Worm (Caenorhabditis elegans): ENCODE results near the gene sax-1.

sax-1 gene

ce11 chrX:3625599-3625998, 24.4 kb downstream of the sax-1 start:
- TF ChIP-seq unc-62 (GFP tag; optimal IDR thresholded peaks at IDR 0.05 in 1 of 2) (peak in 1 of 2 experiments; percentile 54), unc-62 (tag; optimal IDR thresholded peaks at IDR 0.05) (no peak), F44E2.7 (GFP tag; IDR thresholded peaks at IDR 0.05) (no peak)

- TF ChIP-seq aha-1 (tag) (peak; percentile 61), nhr-6 (tag; optimal IDR thresholded peaks at IDR 0.05) (no peak), nhr-237 (tag; optimal IDR thresholded peaks at IDR 0.05) (no peak), dmd-9 (GFP tag; IDR thresholded peaks at IDR 0.05) (no peak)
Measured at ce11 chrX:3623162-3623561, 26.8 kb downstream of the sax-1 start, which contains the start of gene C18B2.2. C18B2.2 (plus strand) TSS chrX:3623462.

ce11 chrX:3618842-3619241, 31.1 kb downstream of the sax-1 start:
- TF ChIP-seq egl-27 (tag; optimal IDR thresholded peaks at IDR 0.05) = no peak
- TF ChIP-seq spr-1 (tag; optimal IDR thresholded peaks at IDR 0.05) = no peak
- TF ChIP-seq attf-4 (tag; optimal IDR thresholded peaks at IDR 0.05) = no peak
- no peak for TF ChIP-seq hlh-11 (tag; optimal IDR thresholded peaks at IDR 0.05)
- no peak for TF ChIP-seq saeg-2 (GFP tag; IDR thresholded peaks at IDR 0.05)
- no peak for TF ChIP-seq nhr-102 (tag; optimal IDR thresholded peaks at IDR 0.05)
- TF ChIP-seq ceh-44 (GFP tag; IDR thresholded peaks at IDR 0.05) = no peak
- no peak for TF ChIP-seq tag-97 (GFP tag; IDR thresholded peaks at IDR 0.05)
- TF ChIP-seq unc-39 (tag; optimal IDR thresholded peaks at IDR 0.05) = no peak
- no peak for TF ChIP-seq T26A8.4 (GFP tag; IDR thresholded peaks at IDR 0.05)
- TF ChIP-seq nhr-76 (tag; optimal IDR thresholded peaks at IDR 0.05) = no peak
- no peak for TF ChIP-seq lir-3 (tag; optimal IDR thresholded peaks at IDR 0.05)
- no peak for TF ChIP-seq aly-2 (tag; optimal IDR thresholded peaks at IDR 0.05)
- TF ChIP-seq pha-4 (GFP tag; IDR thresholded peaks at IDR 0.05) = no peak
- TF ChIP-seq pha-4 (tag; optimal IDR thresholded peaks at IDR 0.05) = no peak
- no peak for TF ChIP-seq ZK337.2 (GFP tag; IDR thresholded peaks at IDR 0.05)
- no peak for TF ChIP-seq nhr-6 (tag; optimal IDR thresholded peaks at IDR 0.05)

- TF ChIP-seq arid-1 (GFP tag; conservative IDR thresholded peaks at IDR 0.05) (no peak), Y75B8A.6 (GFP tag; IDR thresholded peaks at IDR 0.05) (no peak), mes-2 (tag; optimal IDR thresholded peaks at IDR 0.05; ENCODE audit: poor library complexity, severe bottlenecking) (no peak), lin-1 (GFP tag; IDR thresholded peaks at IDR 0.05) (no peak), nhr-11 (tag; optimal IDR thresholded peaks at IDR 0.05) (no peak), pqm-1 (tag; optimal IDR thresholded peaks at IDR 0.05) (no peak), ztf-7 (tag; optimal IDR thresholded peaks at IDR 0.05) (no peak)
Measured at ce11 chrX:3617218-3617617, 32.7 kb downstream of the sax-1 start, which contains the start of gene del-9. del-9 (minus strand) TSS chrX:3617318.

ce11 chrX:3613665-3614064, 36.3 kb downstream of the sax-1 start:
- peak; percentile 24 for TF ChIP-seq nhr-77 (tag; optimal IDR thresholded peaks at IDR 0.05)
- TF ChIP-seq nhr-102 (tag; optimal IDR thresholded peaks at IDR 0.05) = no peak
- no peak for TF ChIP-seq madf-5 (GFP tag; IDR thresholded peaks at IDR 0.05)
- peak; percentile 89 for TF ChIP-seq nhr-28 (tag; optimal IDR thresholded peaks at IDR 0.05)
- no peak for TF ChIP-seq Y5F2A.4 (GFP tag; optimal IDR thresholded peaks at IDR 0.05)
- TF ChIP-seq php-3 (GFP tag; IDR thresholded peaks at IDR 0.05) = peak; percentile 72; the same call in 1 of the 2 replicates
- peak; percentile 95 for TF ChIP-seq pqm-1 (tag; optimal IDR thresholded peaks at IDR 0.05)
- peak; percentile 83 for TF ChIP-seq dmd-6 (GFP tag; IDR thresholded peaks at IDR 0.05)
- TF ChIP-seq gei-8 (GFP tag; optimal IDR thresholded peaks at IDR 0.05) = no peak
- TF ChIP-seq tra-1 (GFP tag; IDR thresholded peaks at IDR 0.05) = peak; percentile 20; the same call in 1 of the 2 replicates
- peak; percentile 56 for TF ChIP-seq hlh-11 (tag; optimal IDR thresholded peaks at IDR 0.05)
- no peak for TF ChIP-seq mxl-3 (GFP tag; optimal IDR thresholded peaks at IDR 0.05)
- no peak for TF ChIP-seq F49E8.2 (tag; optimal IDR thresholded peaks at IDR 0.05; ENCODE audit: borderline replicate concordance)
- no peak for TF ChIP-seq dmd-8 (GFP tag; IDR thresholded peaks at IDR 0.05)
- TF ChIP-seq daf-16 (GFP tag; optimal IDR thresholded peaks at IDR 0.05) = no peak
- TF ChIP-seq daf-16 (tag; optimal IDR thresholded peaks at IDR 0.05) = peak; percentile 61
- 0 out of 2 replicates have a peak, but pooled peaks have one; percentile 11 for TF ChIP-seq lin-1 (GFP tag; IDR thresholded peaks at IDR 0.05)
- no peak for TF ChIP-seq mdt-29 (GFP tag; IDR thresholded peaks at IDR 0.05)
- TF ChIP-seq zfp-2 (tag; optimal IDR thresholded peaks at IDR 0.05) = no peak
- TF ChIP-seq Y75B8A.6 (GFP tag; IDR thresholded peaks at IDR 0.05) = no peak
- TF ChIP-seq daf-19 (GFP tag; conservative IDR thresholded peaks at IDR 0.05) = no peak
- TF ChIP-seq F37D6.2 (tag; optimal IDR thresholded peaks at IDR 0.05) = no peak
- TF ChIP-seq tag-97 (GFP tag; IDR thresholded peaks at IDR 0.05) = no peak

All from whole organism, L4 larva.